Worm (Caenorhabditis elegans): ENCODE measurements around the gene ZK686.5.
A peak's percentile ranks its signal among the peaks of the same experiment; 100 is the strongest.

ZK686.5 gene

ce11 chrIII:7762250-7762649 lies 5.1 kb downstream of the ZK686.5 start:
- TF ChIP-seq lin-32 (GFP tag; optimal IDR thresholded peaks at IDR 0.05) (no peak), ham-2 (GFP tag; optimal IDR thresholded peaks at IDR 0.05) (no peak), mls-2 (tag; optimal IDR thresholded peaks at IDR 0.05) (no peak), lin-13 (tag; optimal IDR thresholded peaks at IDR 0.05) (no peak), unc-39 (tag; optimal IDR thresholded peaks at IDR 0.05) (no peak), drap-1 (GFP tag; optimal IDR thresholded peaks at IDR 0.05) (no peak), unc-120 (tag; optimal IDR thresholded peaks at IDR 0.05; ENCODE audit: poor library complexity, severe bottlenecking) (no peak)

ce11 chrIII:7758562-7758961 lies 8.8 kb downstream of the ZK686.5 start, which contains the start of gene pcp-1:
Gene pcp-1, plus strand, starts transcription at chrIII:7758903.
- TF ChIP-seq mep-1 (tag; optimal IDR thresholded peaks at IDR 0.05) = no peak
- TF ChIP-seq elt-3 (tag; optimal IDR thresholded peaks at IDR 0.05) = no peak
- no peak for TF ChIP-seq mab-5 (tag; optimal IDR thresholded peaks at IDR 0.05)
- TF ChIP-seq nhr-76 (tag; optimal IDR thresholded peaks at IDR 0.05) = no peak
- no peak for TF ChIP-seq ham-2 (GFP tag; optimal IDR thresholded peaks at IDR 0.05)
- TF ChIP-seq blmp-1 (tag; optimal IDR thresholded peaks at IDR 0.05) = no peak
- no peak for TF ChIP-seq mls-2 (tag; optimal IDR thresholded peaks at IDR 0.05)
- TF ChIP-seq cnd-1 (tag; optimal IDR thresholded peaks at IDR 0.05) = no peak
- TF ChIP-seq hlh-1 (tag; optimal IDR thresholded peaks at IDR 0.05) = no peak
- TF ChIP-seq snpc-4 (tag; optimal IDR thresholded peaks at IDR 0.05) = no peak
- no peak for TF ChIP-seq nhr-28 (tag; optimal IDR thresholded peaks at IDR 0.05)

- TF ChIP-seq elt-3 (tag; optimal IDR thresholded peaks at IDR 0.05) (no peak), ztf-11 (tag; optimal IDR thresholded peaks at IDR 0.05) (no peak), tbx-8 (GFP tag; optimal IDR thresholded peaks at IDR 0.05) (no peak), ceh-83 (GFP tag; optimal IDR thresholded peaks at IDR 0.05) (no peak)
Observed at ce11 chrIII:7754348-7754747, 13.0 kb downstream of the ZK686.5 start, which contains the start of gene cdh-3. Gene cdh-3, minus strand, starts transcription at chrIII:7754448.

- TF ChIP-seq zip-8 (tag; optimal IDR thresholded peaks at IDR 0.05) = peak; percentile 96
- TF ChIP-seq flh-1 (GFP tag; optimal IDR thresholded peaks at IDR 0.05) = no peak
- no peak for TF ChIP-seq unc-120 (tag; optimal IDR thresholded peaks at IDR 0.05; ENCODE audit: poor library complexity, severe bottlenecking)
- no peak for TF ChIP-seq ceh-43 (GFP tag; optimal IDR thresholded peaks at IDR 0.05)
- no peak for TF ChIP-seq unc-62 (GFP tag; optimal IDR thresholded peaks at IDR 0.05)
- no peak for TF ChIP-seq nhr-12 (tag; optimal IDR thresholded peaks at IDR 0.05)
- no peak for TF ChIP-seq unc-39 (tag; optimal IDR thresholded peaks at IDR 0.05)
Observed at ce11 chrIII:7743183-7743582, 24.1 kb downstream of the ZK686.5 start.

ce11 chrIII:7737646-7738258 lies 29.6 kb downstream of the ZK686.5 start:
- TF ChIP-seq ces-1 (GFP tag; optimal IDR thresholded peaks at IDR 0.05) (peak; percentile 33), sptf-1 (tag; optimal IDR thresholded peaks at IDR 0.05) (no peak), ceh-83 (GFP tag; optimal IDR thresholded peaks at IDR 0.05) (peak; percentile 18)

ce11 chrIII:7736806-7737205 lies 30.5 kb downstream of the ZK686.5 start:
- TF ChIP-seq bed-3 (GFP tag; optimal IDR thresholded peaks at IDR 0.05) (no peak), lsy-2 (tag; optimal IDR thresholded peaks at IDR 0.05) (no peak), blmp-1 (tag; optimal IDR thresholded peaks at IDR 0.05) (no peak), zip-8 (tag; optimal IDR thresholded peaks at IDR 0.05) (no peak), nhr-76 (tag; optimal IDR thresholded peaks at IDR 0.05) (no peak), sptf-1 (tag; optimal IDR thresholded peaks at IDR 0.05) (no peak), drap-1 (GFP tag; optimal IDR thresholded peaks at IDR 0.05) (no peak), ceh-83 (GFP tag; optimal IDR thresholded peaks at IDR 0.05) (no peak), snpc-4 (tag; optimal IDR thresholded peaks at IDR 0.05) (no peak), tbx-8 (GFP tag; optimal IDR thresholded peaks at IDR 0.05) (no peak), nhr-2 (tag; optimal IDR thresholded peaks at IDR 0.05) (no peak), M03D4.4 (tag; optimal IDR thresholded peaks at IDR 0.05) (no peak), lin-13 (tag; optimal IDR thresholded peaks at IDR 0.05) (no peak), mls-2 (tag; optimal IDR thresholded peaks at IDR 0.05) (no peak), hlh-1 (tag; optimal IDR thresholded peaks at IDR 0.05) (no peak), sem-2 (GFP tag; optimal IDR thresholded peaks at IDR 0.05) (no peak), nhr-12 (tag; optimal IDR thresholded peaks at IDR 0.05) (no peak), ceh-39 (tag; optimal IDR thresholded peaks at IDR 0.05) (no peak)

Data from whole organism, mixed stage, embryonic.